Worm (Caenorhabditis elegans) whole organism, L1 larva: ENCODE data around the gene nhr-43.

Experiments used
- C04F5.9 ChIP-seq: sonication (generic microtip); optimal IDR thresholded peaks from 2 replicates; lab custom pipeline; 2016; ENCODE audit warnings: missing genetic modification characterization, missing compliant biosample characterization
- C34B4.2 ChIP-seq: sonication (generic microtip); optimal IDR thresholded peaks from 2 replicates; lab custom pipeline; 2017; ENCODE audit warnings: mild to moderate bottlenecking, missing genetic modification characterization, missing compliant biosample characterization
- F16B12.6 ChIP-seq: fragments of 150-350 bp; optimal IDR thresholded peaks from 2 replicates; lab custom pipeline; 2014; ENCODE audit warnings: missing biosample characterization, missing genetic modification characterization
- Y116A8C.19 ChIP-seq: sonication (generic microtip); optimal IDR thresholded peaks from 2 replicates; lab custom pipeline; 2016; ENCODE audit warnings: missing compliant biosample characterization, missing genetic modification characterization, borderline replicate concordance
- aha-1 ChIP-seq: fragments of 150-350 bp; optimal IDR thresholded peaks from 2 replicates; lab custom pipeline; 2014; ENCODE audit warnings: missing biosample characterization, missing genetic modification characterization
- aly-2 ChIP-seq: fragments of 150-350 bp; optimal IDR thresholded peaks from 2 replicates; lab custom pipeline; 2014; ENCODE audit warnings: missing biosample characterization, missing genetic modification characterization
- blmp-1 ChIP-seq: fragments of 150-350 bp; optimal IDR thresholded peaks from 2 replicates; lab custom pipeline; 2014; ENCODE audit warnings: missing biosample characterization, missing genetic modification characterization
- ceh-8 ChIP-seq: fragments of 200-800 bp; sonication (Bioruptor generic); optimal IDR thresholded peaks from 2 replicates; lab custom pipeline; 2018; ENCODE audit warnings: mild to moderate bottlenecking, missing genetic modification characterization, moderate library complexity, missing compliant biosample characterization
- ceh-82 ChIP-seq, 3 experiments: fragments of 150-350 bp in 1 of 3; sonication (generic microtip) in 2 of 3; optimal IDR thresholded peaks; 2 replicates each; lab custom pipeline; 2014 to 2017; ENCODE audit warnings: missing biosample characterization in 3 of 3, missing genetic modification characterization in 3 of 3
- ceh-90 ChIP-seq: sonication (generic microtip); optimal IDR thresholded peaks from 2 replicates; lab custom pipeline; 2016; ENCODE audit warnings: missing genetic modification characterization, missing compliant biosample characterization
- dpl-1 ChIP-seq, 3 experiments: fragments of 150-350 bp in 2 of 3; sonication (generic microtip) in 1 of 3; optimal IDR thresholded peaks; 2 replicates each; lab custom pipeline; 2014 to 2017; ENCODE audit warnings: missing biosample characterization in 3 of 3, missing genetic modification characterization in 3 of 3, missing genetic modification reagents in 3 of 3
- dsc-1 ChIP-seq: sonication (generic microtip); optimal IDR thresholded peaks from 2 replicates; lab custom pipeline; 2016; ENCODE audit warnings: mild to moderate bottlenecking, missing genetic modification characterization, missing compliant biosample characterization
- efl-1 ChIP-seq, 4 experiments: fragments of 150-350 bp; optimal IDR thresholded peaks in 3 of 4; peaks in 1 of 4; 1 replicate in 1 of 4; 2 replicates in 3 of 4; lab custom pipeline; 2014; ENCODE audit warnings: missing biosample characterization in 2 of 4, missing genetic modification characterization in 2 of 4, missing genetic modification reagents in 2 of 4
- egl-13 ChIP-seq: sonication (generic microtip); optimal IDR thresholded peaks from 2 replicates; lab custom pipeline; 2016; ENCODE audit warnings: missing genotype, missing genetic modification reagents, missing genetic modification characterization, missing compliant biosample characterization
- egl-27 ChIP-seq, 2 experiments: fragments of 150-350 bp in 1 of 2; sonication (generic microtip); optimal IDR thresholded peaks; 3 replicates each; lab custom pipeline; 2017 to 2018; ENCODE audit warnings: missing biosample characterization in 2 of 2, missing genetic modification characterization in 2 of 2, missing genetic modification reagents in 2 of 2
- elt-2 ChIP-seq: sonication (generic microtip); optimal IDR thresholded peaks from 2 replicates; lab custom pipeline; 2016; ENCODE audit warnings: missing genetic modification characterization, mild to moderate bottlenecking, inconsistent platforms, missing compliant biosample characterization, missing genetic modification reagents
- elt-3 ChIP-seq, 6 experiments: fragments of 150-350 bp in 1 of 6; sonication (generic microtip); optimal IDR thresholded peaks; 2 replicates each; lab custom pipeline; 2017 to 2018; ENCODE audit warnings: missing biosample characterization in 6 of 6, missing genetic modification characterization in 6 of 6, inconsistent platforms in 1 of 6
- fkh-10 ChIP-seq: sonication (generic microtip); optimal IDR thresholded peaks from 2 replicates; lab custom pipeline; 2017; ENCODE audit warnings: missing biosample characterization, missing genetic modification reagents, missing genetic modification characterization
- hlh-17 ChIP-seq: fragments of 200-800 bp; sonication (Bioruptor generic); optimal IDR thresholded peaks from 2 replicates; lab custom pipeline; 2018; ENCODE audit warnings: missing genetic modification characterization, mild to moderate bottlenecking, missing compliant biosample characterization, moderate library complexity, borderline replicate concordance
- hlh-4 ChIP-seq: sonication (generic microtip); optimal IDR thresholded peaks from 2 replicates; lab custom pipeline; 2016; ENCODE audit warnings: mild to moderate bottlenecking, missing genetic modification characterization, missing compliant biosample characterization
- hpl-2 ChIP-seq: fragments of 150-350 bp; optimal IDR thresholded peaks from 2 replicates; lab custom pipeline; 2014; ENCODE audit warnings: missing biosample characterization, missing genetic modification reagents, missing genetic modification characterization
- isw-1 ChIP-seq: fragments of 200-800 bp; sonication (Bioruptor generic); IDR thresholded peaks from 2 replicates; pipeline ENCODE4 v1.3.6; 2022; ENCODE audit warnings: missing genetic modification characterization, missing compliant biosample characterization
- lin-13 ChIP-seq: fragments of 150-350 bp; optimal IDR thresholded peaks from 2 replicates; lab custom pipeline; 2014; ENCODE audit warnings: missing biosample characterization, missing genetic modification reagents, missing genetic modification characterization
- lin-14 ChIP-seq: fragments of 200-800 bp; sonication (Bioruptor generic); optimal IDR thresholded peaks from 2 replicates; lab custom pipeline; 2018; ENCODE audit warnings: mild to moderate bottlenecking, missing genetic modification characterization, moderate library complexity, missing compliant biosample characterization
- lin-35 ChIP-seq, 2 experiments: fragments of 150-350 bp; optimal IDR thresholded peaks; 2 replicates each; lab custom pipeline; 2014; ENCODE audit warnings: missing biosample characterization in 2 of 2, missing genetic modification characterization in 2 of 2, missing genetic modification reagents in 2 of 2
- lin-39 ChIP-seq: fragments of 150-350 bp; optimal IDR thresholded peaks from 2 replicates; lab custom pipeline; 2014; ENCODE audit warnings: missing biosample characterization, missing genetic modification reagents, missing genetic modification characterization
- lsy-2 ChIP-seq, 2 experiments: fragments of 150-350 bp; optimal IDR thresholded peaks; 2 replicates each; lab custom pipeline; 2014; ENCODE audit warnings: missing biosample characterization in 2 of 2, missing genetic modification characterization in 2 of 2
- mef-2 ChIP-seq: fragments of 150-350 bp; optimal IDR thresholded peaks from 2 replicates; lab custom pipeline; 2014; ENCODE audit warnings: missing biosample characterization, missing genetic modification characterization
- nhr-28 ChIP-seq: fragments of 150-350 bp; optimal IDR thresholded peaks from 2 replicates; lab custom pipeline; 2014; ENCODE audit warnings: missing biosample characterization, missing genetic modification characterization
- nhr-47 ChIP-seq: sonication (generic microtip); optimal IDR thresholded peaks from 2 replicates; lab custom pipeline; 2016; ENCODE audit warnings: mild to moderate bottlenecking, missing genetic modification characterization, moderate library complexity, missing compliant biosample characterization
- nhr-76 ChIP-seq: sonication (generic microtip); optimal IDR thresholded peaks from 2 replicates; lab custom pipeline; 2017; ENCODE audit warnings: missing biosample characterization, missing genetic modification characterization
- nhr-77 ChIP-seq: fragments of 150-350 bp; optimal IDR thresholded peaks from 2 replicates; lab custom pipeline; 2014; ENCODE audit warnings: missing biosample characterization, missing genetic modification characterization
- nhr-84 ChIP-seq: sonication (generic microtip); optimal IDR thresholded peaks from 2 replicates; lab custom pipeline; 2017; ENCODE audit warnings: missing biosample characterization, missing genetic modification characterization
- nhr-85 ChIP-seq: sonication (generic microtip); peaks from one replicate; lab custom pipeline; 2016; ENCODE audit warnings: missing genetic modification characterization, inconsistent platforms, missing compliant biosample characterization
- nhr-90 ChIP-seq: sonication (generic microtip); optimal IDR thresholded peaks from 2 replicates; lab custom pipeline; 2016; ENCODE audit warnings: mild to moderate bottlenecking, missing genetic modification characterization, missing compliant biosample characterization; ENCODE audit not compliant: poor library complexity
- pag-3 ChIP-seq: sonication (generic microtip); optimal IDR thresholded peaks from 2 replicates; lab custom pipeline; 2017; ENCODE audit warnings: missing genetic modification characterization, mild to moderate bottlenecking, missing compliant biosample characterization, antibody characterized with exemption, borderline replicate concordance; ENCODE audit not compliant: insufficient read depth
- rnt-1 ChIP-seq: sonication (generic microtip); optimal IDR thresholded peaks from 2 replicates; lab custom pipeline; 2016; ENCODE audit warnings: mild to moderate bottlenecking, missing genetic modification characterization, moderate library complexity, missing compliant biosample characterization
- snpc-4 ChIP-seq: fragments of 150-350 bp; optimal IDR thresholded peaks from 2 replicates; lab custom pipeline; 2014; ENCODE audit warnings: missing biosample characterization, missing genetic modification characterization
- snu-23 ChIP-seq: sonication (generic microtip); optimal IDR thresholded peaks from 2 replicates; lab custom pipeline; 2016; ENCODE audit warnings: missing genetic modification characterization, missing compliant biosample characterization
- sox-4 ChIP-seq: sonication (generic microtip); optimal IDR thresholded peaks from 2 replicates; lab custom pipeline; 2016; ENCODE audit warnings: missing genetic modification characterization, missing compliant biosample characterization
- sptf-1 ChIP-seq: fragments of 150-350 bp; optimal IDR thresholded peaks from 2 replicates; lab custom pipeline; 2014; ENCODE audit warnings: missing biosample characterization, missing genetic modification characterization
- swsn-7 ChIP-seq: sonication (generic microtip); optimal IDR thresholded peaks from 2 replicates; lab custom pipeline; 2016; ENCODE audit warnings: missing genetic modification characterization, missing compliant biosample characterization
- unc-130 ChIP-seq: fragments of 150-350 bp; optimal IDR thresholded peaks from 2 replicates; lab custom pipeline; 2017; ENCODE audit warnings: missing biosample characterization, missing genetic modification characterization, inconsistent platforms
- unc-62 ChIP-seq: fragments of 150-350 bp; optimal IDR thresholded peaks from 2 replicates; lab custom pipeline; 2014; ENCODE audit warnings: missing biosample characterization, missing genetic modification reagents, missing genetic modification characterization
- xbp-1 ChIP-seq: sonication (generic microtip); optimal IDR thresholded peaks from 2 replicates; lab custom pipeline; 2016; ENCODE audit warnings: missing genetic modification characterization, missing compliant biosample characterization
- zag-1 ChIP-seq: fragments of 150-350 bp; optimal IDR thresholded peaks from 2 replicates; lab custom pipeline; 2014; ENCODE audit warnings: missing biosample characterization, missing genetic modification characterization
- ztf-4 ChIP-seq: fragments of 150-350 bp; optimal IDR thresholded peaks from 2 replicates; lab custom pipeline; 2014; ENCODE audit warnings: missing biosample characterization, missing genetic modification characterization

nhr-43 gene

ce11 chrIV:11854777-11855176 is 44.6 kb upstream of the nhr-43 start, which contains the start of gene tag-30 (continued):
- TF ChIP-seq F16B12.6, result peak; percentile 13
- TF ChIP-seq mef-2, result no peak
- peak; percentile 40 for TF ChIP-seq rnt-1 (tag; lab: Kevin White, UChicago)
- TF ChIP-seq sptf-1 (tag; lab: Kevin White, UChicago), result no peak
- peak; percentile 35 for TF ChIP-seq dsc-1 (tag; lab: Kevin White, UChicago)
- no peak for TF ChIP-seq zag-1
- no peak for TF ChIP-seq nhr-28 (tag; lab: Kevin White, UChicago)
- no peak for TF ChIP-seq nhr-76
- TF ChIP-seq efl-1 (optimal IDR thresholded peaks at IDR 0.05; lab: Kevin White, UChicago), result peak; percentile 54 to 61
- TF ChIP-seq efl-1 (GFP tag; optimal IDR thresholded peaks at IDR 0.05 in 1 of 2; lab: Kevin White, UChicago), result peak; percentile 57 to 87
- TF ChIP-seq aly-2, result no peak
- no peak for TF ChIP-seq nhr-84 (tag; lab: Kevin White, UChicago)
- peak; percentile 17 to 69 (median 49) for TF ChIP-seq dpl-1 (GFP tag; optimal IDR thresholded peaks at IDR 0.05; lab: Kevin White, UChicago)
- TF ChIP-seq ceh-82 (tag; optimal IDR thresholded peaks at IDR 0.05; lab: Kevin White, UChicago), result peak in 1 of 3 experiments; percentile 26
- no peak for TF ChIP-seq nhr-47 (tag; lab: Kevin White, UChicago)
- no peak for TF ChIP-seq hlh-17 (GFP tag; lab: Kevin White, UChicago)
- TF ChIP-seq hlh-4, result no peak
- peak; percentile 81 for TF ChIP-seq lin-14 (GFP tag; lab: Kevin White, UChicago)
- no peak for TF ChIP-seq hpl-2
- TF ChIP-seq isw-1 (GFP tag; lab: Robert Waterston, UW), result no peak
- TF ChIP-seq sox-4, result no peak
- TF ChIP-seq Y116A8C.19 (tag; lab: Kevin White, UChicago), result no peak
- TF ChIP-seq unc-130 (tag; lab: Kevin White, UChicago), result peak; percentile 32
- no peak for TF ChIP-seq egl-27 (tag; optimal IDR thresholded peaks at IDR 0.05; lab: Kevin White, UChicago)
- no peak for TF ChIP-seq ztf-4 (tag; lab: Kevin White, UChicago)
- no peak for TF ChIP-seq C34B4.2 (tag; lab: Kevin White, UChicago)
- TF ChIP-seq aha-1, result no peak
- TF ChIP-seq xbp-1 (tag; lab: Kevin White, UChicago), result peak; percentile 43
- TF ChIP-seq egl-13 (tag; lab: Kevin White, UChicago), result no peak
- peak; percentile 31 for TF ChIP-seq nhr-77 (tag; lab: Kevin White, UChicago)
- TF ChIP-seq C04F5.9, result no peak
- TF ChIP-seq lin-13 (GFP tag; lab: Kevin White, UChicago), result no peak
- no peak for TF ChIP-seq fkh-10 (GFP tag; lab: Kevin White, UChicago)
- no peak for TF ChIP-seq nhr-85
- no peak for TF ChIP-seq ceh-8 (GFP tag; lab: Kevin White, UChicago)
- TF ChIP-seq snpc-4 (tag; lab: Kevin White, UChicago), result no peak
- TF ChIP-seq lin-35 (GFP tag; optimal IDR thresholded peaks at IDR 0.05; lab: Kevin White, UChicago), result peak; percentile 53 to 77
- TF ChIP-seq lin-39, result no peak
- no peak for TF ChIP-seq unc-62 (GFP tag; lab: Kevin White, UChicago)
- TF ChIP-seq swsn-7, result peak; percentile 35

ce11 chrIV:11855424-11855823 is 44.0 kb upstream of the nhr-43 start:
- TF ChIP-seq aly-2 (no peak), hpl-2 (no peak)

DNA sequence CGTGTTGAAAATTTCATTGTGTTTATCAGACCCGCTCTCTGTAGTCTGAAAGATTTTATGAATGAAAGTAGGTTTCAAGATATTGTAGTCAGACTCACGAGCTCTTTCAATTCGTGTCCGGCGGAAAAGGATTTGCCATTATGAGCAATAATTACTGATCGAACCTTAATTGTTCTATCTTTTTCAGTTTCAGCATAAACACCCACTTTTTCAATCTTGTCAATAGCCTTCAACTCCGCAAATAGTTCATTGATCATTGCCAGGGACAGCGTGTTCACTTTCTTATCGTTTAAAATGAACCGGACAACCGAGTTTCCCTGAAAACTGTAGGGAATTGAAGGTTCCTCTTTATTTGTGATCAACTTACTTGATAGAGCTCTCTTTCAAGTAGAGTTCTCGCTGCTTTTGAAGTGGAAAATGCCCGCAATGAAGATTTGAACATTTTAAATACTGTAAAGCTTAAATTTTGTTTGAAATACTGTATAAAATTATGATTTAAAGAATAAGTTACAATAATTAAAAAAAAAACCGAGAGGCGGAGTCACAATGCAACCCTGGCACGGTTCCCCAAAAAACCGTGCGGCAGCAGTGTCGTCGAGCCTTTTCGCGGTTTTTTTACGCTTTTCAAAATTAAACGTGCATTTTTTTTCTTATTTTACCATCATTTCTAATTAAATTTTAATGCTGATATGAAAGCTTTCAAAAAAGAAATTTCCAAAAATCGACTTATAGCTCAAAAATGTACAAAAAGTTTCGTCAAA is 43.3 kb upstream of the nhr-43 start, which contains the start of gene ech-2:
ech-2 (minus strand) TSS at position 452 of the 761 bp plus-strand sequence.
- TF ChIP-seq nhr-47 (tag; lab: Kevin White, UChicago) (peak; percentile 31), lin-13 (GFP tag; lab: Kevin White, UChicago) (no peak), elt-3 (tag; optimal IDR thresholded peaks at IDR 0.05; lab: Kevin White, UChicago) (peak in 1 of 6 experiments; percentile 20), elt-2 (no peak), ceh-82 (tag; optimal IDR thresholded peaks at IDR 0.05; lab: Kevin White, UChicago) (peak in 1 of 3 experiments; percentile 20), lin-14 (GFP tag; lab: Kevin White, UChicago) (peak; percentile 1), swsn-7 (peak; percentile 9), nhr-90 (tag; lab: Kevin White, UChicago) (peak; percentile 10), F16B12.6 (no peak), snu-23 (GFP tag; lab: Kevin White, UChicago) (peak; percentile 12), blmp-1 (tag; lab: Kevin White, UChicago) (peak; percentile 41), efl-1 (optimal IDR thresholded peaks at IDR 0.05; lab: Kevin White, UChicago) (peak; percentile 34), efl-1 (GFP tag; optimal IDR thresholded peaks at IDR 0.05 in 1 of 2; lab: Kevin White, UChicago) (peak; percentile 33 to 93), ceh-90 (tag; lab: Kevin White, UChicago) (peak; percentile 7), C34B4.2 (tag; lab: Kevin White, UChicago) (no peak), pag-3 (tag; lab: Kevin White, UChicago) (no peak), dpl-1 (GFP tag; optimal IDR thresholded peaks at IDR 0.05; lab: Kevin White, UChicago) (peak; percentile 27 to 46 (median 33)), lsy-2 (tag; optimal IDR thresholded peaks at IDR 0.05; lab: Kevin White, UChicago) (peak; percentile 39 to 40), lin-35 (GFP tag; optimal IDR thresholded peaks at IDR 0.05; lab: Kevin White, UChicago) (peak; percentile 17 to 48)
